Fruit fly (Drosophila melanogaster) whole organism, embryonic: ENCODE data around the gene GatB.

Experiments
- Blimp-1 ChIP-seq: fragments of 200-800 bp; sonication (Bioruptor generic); optimal IDR thresholded peaks from 3 replicates; lab custom pipeline; 2018; ENCODE audit warnings: missing biosample characterization, missing genetic modification characterization, mild to moderate bottlenecking, moderate library complexity, missing genetic modification reagents
- Bteb2 ChIP-seq: fragments of 200-800 bp; sonication (Bioruptor generic); optimal IDR thresholded peaks from 2 replicates; lab custom pipeline; 2016; ENCODE audit warnings: missing biosample characterization, missing genetic modification characterization
- CG10543 ChIP-seq: fragments of 200-800 bp; sonication (Bioruptor generic); optimal IDR thresholded peaks from 3 replicates; lab custom pipeline; 2017; ENCODE audit warnings: missing biosample characterization, mild to moderate bottlenecking, missing genetic modification characterization, moderate library complexity
- CG11398 ChIP-seq: fragments of 200-800 bp; sonication (Bioruptor generic); optimal IDR thresholded peaks from 2 replicates; lab custom pipeline; 2016; ENCODE audit warnings: missing biosample characterization, missing genetic modification characterization
- CG12219 ChIP-seq: fragments of 200-800 bp; sonication (Bioruptor generic); optimal IDR thresholded peaks from 3 replicates; lab custom pipeline; 2018; ENCODE audit warnings: missing biosample characterization, mild to moderate bottlenecking, missing genetic modification characterization
- CG13424 ChIP-seq: fragments of 200-800 bp; sonication (Bioruptor generic); optimal IDR thresholded peaks from 2 replicates; lab custom pipeline; 2019; ENCODE audit warnings: missing biosample characterization, mild to moderate bottlenecking, missing genetic modification characterization, moderate library complexity
- CG15479 ChIP-seq: fragments of 200-800 bp; sonication (Bioruptor generic); optimal IDR thresholded peaks from 3 replicates; lab custom pipeline; 2019; ENCODE audit warnings: missing biosample characterization, mild to moderate bottlenecking, missing genetic modification characterization, moderate library complexity
- CG17612 ChIP-seq: fragments of 200-800 bp; sonication (Bioruptor generic); IDR thresholded peaks from 2 replicates; pipeline ENCODE4 v1.3.6; 2022; ENCODE audit warnings: missing biosample characterization, missing genetic modification characterization
- CG31224 ChIP-seq: fragments of 200-800 bp; sonication (Bioruptor generic); IDR thresholded peaks from 2 replicates; pipeline ENCODE4 v1.3.6; 2022; ENCODE audit warnings: missing biosample characterization, missing genetic modification characterization
- CG31365 ChIP-seq: fragments of 200-800 bp; sonication (Bioruptor generic); optimal IDR thresholded peaks from 2 replicates; lab custom pipeline; 2018; ENCODE audit warnings: missing biosample characterization, mild to moderate bottlenecking, missing genetic modification characterization
- CG4404 ChIP-seq: fragments of 200-800 bp; sonication (Bioruptor generic); IDR thresholded peaks from 2 replicates; pipeline ENCODE4 v1.3.6; 2022; ENCODE audit warnings: missing biosample characterization, missing genetic modification characterization
- CG4730 ChIP-seq: fragments of 200-800 bp; sonication (Bioruptor generic); IDR thresholded peaks from 2 replicates; pipeline ENCODE4 v1.3.6; 2022; ENCODE audit warnings: missing biosample characterization, missing genetic modification characterization
- CG4820 ChIP-seq: fragments of 200-800 bp; sonication (Bioruptor generic); optimal IDR thresholded peaks from 3 replicates; lab custom pipeline; 2016; ENCODE audit warnings: missing biosample characterization, missing genetic modification characterization
- CG4854 ChIP-seq: fragments of 200-800 bp; sonication (Bioruptor generic); optimal IDR thresholded peaks from 2 replicates; lab custom pipeline; 2016; ENCODE audit warnings: missing biosample characterization, missing genetic modification characterization, inconsistent platforms
- CG6854 ChIP-seq: fragments of 200-800 bp; sonication (Bioruptor generic); optimal IDR thresholded peaks from 3 replicates; lab custom pipeline; 2017; ENCODE audit warnings: missing biosample characterization, mild to moderate bottlenecking, missing genetic modification characterization
- CG7357 ChIP-seq: fragments of 200-800 bp; sonication (Bioruptor generic); IDR thresholded peaks from 3 replicates; pipeline ENCODE4 v1.3.6; 2022; ENCODE audit warnings: missing biosample characterization, missing genetic modification characterization
- CG8388 ChIP-seq: fragments of 200-800 bp; sonication (Bioruptor generic); optimal IDR thresholded peaks from 2 replicates; lab custom pipeline; 2019; ENCODE audit warnings: missing biosample characterization, mild to moderate bottlenecking, missing genetic modification characterization, moderate library complexity
- CG9932 ChIP-seq: fragments of 200-800 bp; sonication (Bioruptor generic); IDR thresholded peaks from 2 replicates; pipeline ENCODE4 v1.3.6; 2022; ENCODE audit warnings: missing biosample characterization, missing genetic modification characterization
- H15 ChIP-seq: fragments of 200-800 bp; sonication (Bioruptor generic); IDR thresholded peaks from 3 replicates; pipeline ENCODE4 v1.3.6; 2022; ENCODE audit warnings: missing biosample characterization, missing genetic modification characterization
- HLHmδ ChIP-seq: fragments of 200-800 bp; sonication (Bioruptor generic); optimal IDR thresholded peaks from 2 replicates; lab custom pipeline; 2018; ENCODE audit warnings: missing biosample characterization, mild to moderate bottlenecking, missing genetic modification characterization, moderate library complexity
- HmgD ChIP-seq: fragments of 200-800 bp; sonication (Bioruptor generic); optimal IDR thresholded peaks from 3 replicates; lab custom pipeline; 2016; ENCODE audit warnings: missing biosample characterization, missing genetic modification characterization
- Hr51 ChIP-seq, 2 experiments: fragments of 200-800 bp; sonication (Bioruptor generic); optimal IDR thresholded peaks; 2 replicates in 1 of 2; 3 replicates in 1 of 2; lab custom pipeline; 2016 to 2018; ENCODE audit warnings: missing biosample characterization in 2 of 2, missing genetic modification characterization in 2 of 2, mild to moderate bottlenecking in 1 of 2, moderate library complexity in 1 of 2
- Kr ChIP-seq: fragments of 200-800 bp; sonication (Bioruptor generic); optimal IDR thresholded peaks from 2 replicates; lab custom pipeline; 2017; ENCODE audit warnings: missing biosample characterization, mild to moderate bottlenecking, missing genetic modification characterization
- Lim3 ChIP-seq: fragments of 200-800 bp; sonication (Bioruptor generic); IDR thresholded peaks from 2 replicates; pipeline ENCODE4 v1.3.6; 2022; ENCODE audit warnings: missing biosample characterization, missing genetic modification characterization
- Lpt ChIP-seq: fragments of >200 bp; optimal IDR thresholded peaks from 2 replicates; lab custom pipeline; 2018; ENCODE audit warnings: missing biosample characterization, missing genetic modification characterization
- Scr ChIP-seq: fragments of 200-800 bp; sonication (Bioruptor generic); IDR thresholded peaks from 2 replicates; pipeline ENCODE4 v1.3.6; 2022; ENCODE audit warnings: missing biosample characterization, missing genetic modification characterization; ENCODE audit not compliant: partially characterized antibody
- Sry-δ ChIP-seq: fragments of 200-800 bp; sonication (Bioruptor generic); optimal IDR thresholded peaks from 2 replicates; lab custom pipeline; 2016; ENCODE audit warnings: missing biosample characterization, missing genetic modification characterization
- Vsx1 ChIP-seq: fragments of 200-800 bp; sonication (Bioruptor generic); optimal IDR thresholded peaks from 2 replicates; lab custom pipeline; 2017; ENCODE audit warnings: missing biosample characterization, mild to moderate bottlenecking, missing genetic modification characterization, missing genetic modification reagents
- Xrp1 ChIP-seq: fragments of 200-800 bp; sonication (Bioruptor generic); IDR thresholded peaks from 2 replicates; pipeline ENCODE4 v1.3.6; 2022; ENCODE audit warnings: missing biosample characterization, missing genetic modification characterization
- bcd ChIP-seq: fragments of 200-800 bp; sonication (Bioruptor generic); optimal IDR thresholded peaks from 2 replicates; lab custom pipeline; 2017; ENCODE audit warnings: missing biosample characterization, mild to moderate bottlenecking, missing genetic modification characterization
- br ChIP-seq: fragments of >200 bp; optimal IDR thresholded peaks from 2 replicates; lab custom pipeline; 2017
- chn ChIP-seq: fragments of 200-800 bp; sonication (Bioruptor generic); optimal IDR thresholded peaks from 2 replicates; lab custom pipeline; 2016; ENCODE audit warnings: missing biosample characterization, missing genetic modification characterization
- corto ChIP-seq: fragments of 200-800 bp; sonication (Bioruptor generic); optimal IDR thresholded peaks from 2 replicates; lab custom pipeline; 2016; ENCODE audit warnings: missing biosample characterization, mild to moderate bottlenecking, missing genetic modification characterization, moderate library complexity
- crol ChIP-seq: fragments of 200-800 bp; sonication (Bioruptor generic); IDR thresholded peaks from 2 replicates; pipeline ENCODE4 v1.3.6; 2022; ENCODE audit warnings: missing biosample characterization, missing genetic modification characterization
- fd64A ChIP-seq: fragments of 200-800 bp; sonication (Bioruptor generic); optimal IDR thresholded peaks from 3 replicates; lab custom pipeline; 2018; ENCODE audit warnings: missing biosample characterization, mild to moderate bottlenecking, missing genetic modification characterization
- fru ChIP-seq: fragments of >200 bp; optimal IDR thresholded peaks from 2 replicates; lab custom pipeline; 2017
- grau ChIP-seq: fragments of 200-800 bp; optimal IDR thresholded peaks from 3 replicates; lab custom pipeline; 2019; ENCODE audit warnings: missing biosample characterization, mild to moderate bottlenecking, missing genetic modification characterization, moderate library complexity
- ind ChIP-seq: fragments of 200-800 bp; sonication (Bioruptor generic); optimal IDR thresholded peaks from 3 replicates; lab custom pipeline; 2016; ENCODE audit warnings: missing biosample characterization, missing genetic modification characterization
- kah ChIP-seq: fragments of 200-800 bp; sonication (Bioruptor generic); optimal IDR thresholded peaks from 2 replicates; lab custom pipeline; 2018; ENCODE audit warnings: missing biosample characterization, mild to moderate bottlenecking, missing genetic modification characterization
- lbe ChIP-seq: fragments of 200-800 bp; sonication (Bioruptor generic); optimal IDR thresholded peaks from 2 replicates; lab custom pipeline; 2016; ENCODE audit warnings: missing biosample characterization, mild to moderate bottlenecking, missing genetic modification characterization
- lola ChIP-seq, 3 experiments: fragments of >200 bp in 2 of 3; fragments of 200-800 bp in 1 of 3; sonication (Bioruptor generic) in 1 of 3; optimal IDR thresholded peaks; 2 replicates each; lab custom pipeline; 2017 to 2019; ENCODE audit warnings: missing biosample characterization in 3 of 3, missing genetic modification characterization in 3 of 3, mild to moderate bottlenecking in 1 of 3, moderate library complexity in 1 of 3
- lov ChIP-seq, 2 experiments: fragments of 200-800 bp in 1 of 2; fragments of >200 bp in 1 of 2; sonication (Bioruptor generic) in 1 of 2; IDR thresholded peaks in 1 of 2; optimal IDR thresholded peaks in 1 of 2; 2 replicates in 1 of 2; 3 replicates in 1 of 2; pipeline versions ENCODE4 v1.3.6 to Lab custom; 2017 to 2022; ENCODE audit warnings: missing biosample characterization in 1 of 2, missing genetic modification characterization in 1 of 2
- luna ChIP-seq: fragments of 200-800 bp; sonication (Bioruptor generic); optimal IDR thresholded peaks from 2 replicates; lab custom pipeline; 2016; ENCODE audit warnings: missing biosample characterization, missing genetic modification characterization
- mirr ChIP-seq: fragments of 200-800 bp; sonication (Bioruptor generic); optimal IDR thresholded peaks from 3 replicates; lab custom pipeline; 2018; ENCODE audit warnings: missing biosample characterization, mild to moderate bottlenecking, missing genetic modification characterization
- nmo ChIP-seq: fragments of 200-800 bp; sonication (Bioruptor generic); optimal IDR thresholded peaks from 2 replicates; lab custom pipeline; 2018; ENCODE audit warnings: missing biosample characterization, mild to moderate bottlenecking, missing genetic modification characterization, moderate library complexity
- pnt ChIP-seq: fragments of 200-800 bp; sonication (Bioruptor generic); optimal IDR thresholded peaks from 3 replicates; lab custom pipeline; 2016; ENCODE audit warnings: missing biosample characterization, missing genetic modification characterization
- pzg ChIP-seq: fragments of 200-800 bp; sonication (Bioruptor generic); optimal IDR thresholded peaks from 3 replicates; lab custom pipeline; 2018; ENCODE audit warnings: missing biosample characterization, mild to moderate bottlenecking, missing genetic modification characterization, moderate library complexity
- sqz ChIP-seq: fragments of 200-800 bp; sonication (Bioruptor generic); optimal IDR thresholded peaks from 3 replicates; lab custom pipeline; 2018; ENCODE audit warnings: missing biosample characterization, mild to moderate bottlenecking, missing genetic modification characterization
- stwl ChIP-seq: fragments of 200-800 bp; sonication (Bioruptor generic); optimal IDR thresholded peaks from 3 replicates; lab custom pipeline; 2018; ENCODE audit warnings: missing biosample characterization, mild to moderate bottlenecking, missing genetic modification characterization, moderate library complexity
- unc-4 ChIP-seq: fragments of 200-800 bp; sonication (Bioruptor generic); IDR thresholded peaks from 2 replicates; pipeline ENCODE4 v1.3.6; 2022; ENCODE audit warnings: missing biosample characterization, missing genetic modification characterization; ENCODE audit not compliant: partially characterized antibody
- yki ChIP-seq: fragments of >200 bp; optimal IDR thresholded peaks from 3 replicates; lab custom pipeline; 2018

GatB gene

DNA sequence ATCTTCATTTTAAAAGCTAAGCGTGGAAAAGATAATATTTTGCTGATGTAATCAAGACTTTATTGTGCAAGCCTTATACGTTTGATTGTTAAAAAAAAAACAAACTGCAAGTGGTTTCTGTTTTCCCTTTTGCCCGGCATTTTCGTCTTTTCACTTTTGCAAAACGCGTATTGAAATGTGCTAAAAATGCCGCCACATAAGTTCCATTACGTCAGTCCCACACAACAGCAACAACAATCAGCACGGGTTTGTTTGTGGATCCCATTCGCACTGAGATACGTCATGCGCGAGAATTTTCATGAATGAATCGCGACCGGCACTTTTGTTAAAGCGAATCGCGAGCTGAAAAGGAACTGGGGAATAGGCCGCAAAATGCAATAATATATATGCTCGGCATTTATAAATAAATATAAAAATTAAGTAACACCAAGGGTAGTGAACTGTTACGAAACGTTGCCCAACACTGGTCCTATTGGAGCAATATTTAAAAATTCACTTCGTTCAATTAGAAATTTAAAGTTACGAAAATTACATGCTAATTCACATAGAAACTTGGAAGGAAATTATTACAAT is 23.9 kb downstream of the GatB start (continued):
- peak; percentile 50 for TF ChIP-seq CG13424 (tag; lab: Kevin White, UChicago)
- no peak for TF ChIP-seq CG17612
- peak; percentile 4 for TF ChIP-seq CG10543
- no peak for TF ChIP-seq Lim3 (GFP tag; lab: Robert Waterston, UW)
- TF ChIP-seq nmo (GFP tag; lab: Kevin White, UChicago) = peak; percentile 13
- no peak for TF ChIP-seq Lpt
- TF ChIP-seq H15 (GFP tag; lab: Robert Waterston, UW) = no peak
- peak; percentile 86 for TF ChIP-seq lbe (GFP tag; lab: Kevin White, UChicago)
- peak; percentile 62 for TF ChIP-seq stwl (tag; lab: Kevin White, UChicago)
- no peak for TF ChIP-seq Vsx1 (GFP tag; lab: Kevin White, UChicago)
- TF ChIP-seq br = no peak
- no peak for TF ChIP-seq Sry-δ (GFP tag; lab: Kevin White, UChicago)
- TF ChIP-seq pzg (GFP tag; lab: Kevin White, UChicago) = peak; percentile 11
- no peak for TF ChIP-seq bcd (GFP tag; lab: Kevin White, UChicago)
- TF ChIP-seq CG12219 (GFP tag; lab: Kevin White, UChicago) = peak; percentile 10
- TF ChIP-seq luna (GFP tag; lab: Kevin White, UChicago) = no peak
- no peak for TF ChIP-seq CG4730 (GFP tag; lab: Robert Waterston, UW)
- TF ChIP-seq HmgD = no peak
- TF ChIP-seq lola (GFP tag; optimal IDR thresholded peaks at IDR 0.05; lab: Kevin White, UChicago) = no peak
- no peak for TF ChIP-seq CG6854
- TF ChIP-seq corto (GFP tag; lab: Kevin White, UChicago) = peak; percentile 82
- TF ChIP-seq HLHmδ (GFP tag; lab: Kevin White, UChicago) = no peak
- TF ChIP-seq pnt (GFP tag; lab: Kevin White, UChicago) = no peak
- TF ChIP-seq Xrp1 = no peak
- TF ChIP-seq crol = no peak
- no peak for TF ChIP-seq sqz
- no peak for TF ChIP-seq fd64A
- peak; percentile 48 for TF ChIP-seq Blimp-1 (GFP tag; lab: Kevin White, UChicago)
- TF ChIP-seq CG4404 = no peak
- no peak for TF ChIP-seq kah (GFP tag; lab: Kevin White, UChicago)
- TF ChIP-seq yki = no peak
- no peak for TF ChIP-seq lov (optimal IDR thresholded peaks at IDR 0.05; lab: Kevin White, UChicago)
- TF ChIP-seq lov (GFP tag; IDR thresholded peaks at IDR 0.05; lab: Robert Waterston, UW) = no peak
- TF ChIP-seq CG4820 (GFP tag; lab: Kevin White, UChicago) = peak; percentile 53
- peak; percentile 42 for TF ChIP-seq ind (GFP tag; lab: Kevin White, UChicago)
- TF ChIP-seq unc-4 (GFP tag; lab: Robert Waterston, UW) = no peak
- peak; percentile 60 for TF ChIP-seq CG4854 (GFP tag; lab: Kevin White, UChicago)
- TF ChIP-seq Kr (GFP tag; lab: Kevin White, UChicago) = no peak
- TF ChIP-seq CG8388 (GFP tag; lab: Kevin White, UChicago) = peak; percentile 0
- no peak for TF ChIP-seq CG11398 (GFP tag; lab: Kevin White, UChicago)
- TF ChIP-seq grau (tag; lab: Kevin White, UChicago) = peak; percentile 37
- TF ChIP-seq CG7357 (GFP tag; lab: Robert Waterston, UW) = no peak
- no peak for TF ChIP-seq fru (lab: Kevin White, UChicago)
- peak; percentile 10 to 58 for TF ChIP-seq Hr51 (GFP tag; optimal IDR thresholded peaks at IDR 0.05; lab: Kevin White, UChicago)
- peak; percentile 36 for TF ChIP-seq CG31365
- no peak for TF ChIP-seq CG15479 (GFP tag; lab: Kevin White, UChicago)
- peak; percentile 41 for TF ChIP-seq chn
- TF ChIP-seq mirr (GFP tag; lab: Kevin White, UChicago) = no peak
- TF ChIP-seq CG9932 = no peak
- TF ChIP-seq Bteb2 (GFP tag; lab: Kevin White, UChicago) = peak; percentile 45
- no peak for TF ChIP-seq CG31224 (GFP tag; lab: Robert Waterston, UW)
- no peak for TF ChIP-seq Scr (GFP tag; lab: Robert Waterston, UW)
